Fruit fly (Drosophila melanogaster): ENCODE results near the gene osa.
A peak's percentile ranks its signal among the peaks of the same experiment; 100 is the strongest.

osa gene

DNA sequence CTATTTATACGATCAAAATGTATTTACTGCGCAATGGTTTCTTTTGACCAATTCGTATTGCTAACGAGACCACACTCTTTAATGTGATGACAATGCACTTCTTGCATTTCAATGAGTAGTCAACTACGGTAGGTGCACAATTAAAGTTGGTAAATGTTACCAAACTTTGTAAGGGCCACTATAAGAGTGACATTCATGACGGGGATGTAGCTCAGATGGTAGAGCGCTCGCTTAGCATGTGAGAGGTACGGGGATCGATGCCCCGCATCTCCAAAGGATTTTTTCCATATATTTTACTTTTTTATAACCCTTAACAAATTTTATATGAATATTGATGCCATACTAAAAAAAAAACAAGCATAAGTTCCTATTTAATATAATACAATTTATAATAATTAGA is 50.2 kb downstream of the osa start (continued):
- TF ChIP-seq toy (GFP tag; IDR thresholded peaks at IDR 0.05) = no peak
- TF ChIP-seq CG7987 (GFP tag; optimal IDR thresholded peaks at IDR 0.05) = no peak
- no peak for TF ChIP-seq wor (GFP tag; IDR thresholded peaks at IDR 0.05)
- TF ChIP-seq zen2 (GFP tag; IDR thresholded peaks at IDR 0.05; ENCODE audit: partially characterized antibody) = 0 out of 3 replicates have a peak, but pooled peaks have one; percentile 8
- TF ChIP-seq p53 (GFP tag; optimal IDR thresholded peaks at IDR 0.05) = no peak
- no peak for TF ChIP-seq CG34376 (GFP tag; optimal IDR thresholded peaks at IDR 0.05)
- TF ChIP-seq disco-r (GFP tag; optimal IDR thresholded peaks at IDR 0.05) = no peak
- peak; percentile 19 for TF ChIP-seq Med (GFP tag)
- TF ChIP-seq Drgx (GFP tag; IDR thresholded peaks at IDR 0.05) = no peak
- TF ChIP-seq Asciz (GFP tag; optimal IDR thresholded peaks at IDR 0.05) = no peak
- no peak for TF ChIP-seq tna (GFP tag; IDR thresholded peaks at IDR 0.05; ENCODE audit: partially characterized antibody)
- TF ChIP-seq ewg (GFP tag; optimal IDR thresholded peaks at IDR 0.05) = no peak
- TF ChIP-seq CG7963 (GFP tag; IDR thresholded peaks at IDR 0.05; ENCODE audit: partially characterized antibody) = 0 out of 3 replicates have a peak, but pooled peaks have one; percentile 40
- TF ChIP-seq knrl (GFP tag; IDR thresholded peaks at IDR 0.05; ENCODE audit: partially characterized antibody) = peak; percentile 17; the same call in 1 of the 3 replicates
- TF ChIP-seq bab2 (GFP tag; optimal IDR thresholded peaks at IDR 0.05) = no peak
- no peak for TF ChIP-seq hbn (GFP tag; IDR thresholded peaks at IDR 0.05; ENCODE audit: partially characterized antibody)
- peak; percentile 49; the same call in 2 of the 3 replicates for TF ChIP-seq sr (GFP tag; IDR thresholded peaks at IDR 0.05)
- TF ChIP-seq CG31365 (tag; optimal IDR thresholded peaks at IDR 0.05) = no peak
- TF ChIP-seq Blimp-1 (GFP tag; optimal IDR thresholded peaks at IDR 0.05) = no peak
- peak; percentile 76 for TF ChIP-seq CG6791 (GFP tag; IDR thresholded peaks at IDR 0.05; ENCODE audit: partially characterized antibody)
- TF ChIP-seq CG9932 (GFP tag; IDR thresholded peaks at IDR 0.05) = no peak
- TF ChIP-seq Fer1 (GFP tag; optimal IDR thresholded peaks at IDR 0.05) = no peak
- no peak for TF ChIP-seq CG7357 (GFP tag; IDR thresholded peaks at IDR 0.05)
- TF ChIP-seq Hr78 (GFP tag; optimal IDR thresholded peaks at IDR 0.05) = no peak
- TF ChIP-seq tin (GFP tag; optimal IDR thresholded peaks at IDR 0.05) = no peak
- TF ChIP-seq CG18476 (GFP tag; optimal IDR thresholded peaks at IDR 0.05) = no peak
- TF ChIP-seq Hand (GFP tag; optimal IDR thresholded peaks at IDR 0.05) = no peak
- TF ChIP-seq sens-2 (GFP tag; IDR thresholded peaks at IDR 0.05) = no peak
- TF ChIP-seq Vsx1 (GFP tag; optimal IDR thresholded peaks at IDR 0.05) = no peak
- no peak for TF ChIP-seq Nf-YB (GFP tag; optimal IDR thresholded peaks at IDR 0.05)
- 0 out of 3 replicates have a peak, but pooled peaks have one; percentile 40 for TF ChIP-seq CG14860 (GFP tag; IDR thresholded peaks at IDR 0.05; ENCODE audit: partially characterized antibody)
- no peak for TF ChIP-seq CG12391 (tag; optimal IDR thresholded peaks at IDR 0.05)
- no peak for TF ChIP-seq CG14965 (GFP tag; optimal IDR thresholded peaks at IDR 0.05; ENCODE audit: borderline replicate concordance)
- TF ChIP-seq CG16813 (GFP tag; IDR thresholded peaks at IDR 0.05; ENCODE audit: partially characterized antibody) = 0 out of 3 replicates have a peak, but pooled peaks have one; percentile 44
- TF ChIP-seq CG42726 (GFP tag; IDR thresholded peaks at IDR 0.05; ENCODE audit: partially characterized antibody) = peak; percentile 63; the same call in 1 of the 2 replicates
- TF ChIP-seq cato (GFP tag; optimal IDR thresholded peaks at IDR 0.05; ENCODE audit: borderline replicate concordance) = no peak
- TF ChIP-seq az2 (GFP tag; optimal IDR thresholded peaks at IDR 0.05) = no peak
- no peak for TF ChIP-seq ato (GFP tag; IDR thresholded peaks at IDR 0.05; ENCODE audit: partially characterized antibody)
- no peak for TF ChIP-seq sens (GFP tag)
- TF ChIP-seq hkb (optimal IDR thresholded peaks at IDR 0.05) = no peak
- no peak for TF ChIP-seq hkb (GFP tag; IDR thresholded peaks at IDR 0.05)
- TF ChIP-seq Ets97D (GFP tag; optimal IDR thresholded peaks at IDR 0.05) = no peak
- TF ChIP-seq NfI (GFP tag; optimal IDR thresholded peaks at IDR 0.05) = no peak
- TF ChIP-seq exex (tag; optimal IDR thresholded peaks at IDR 0.05) = peak; percentile 26
- TF ChIP-seq CG12071 (GFP tag; optimal IDR thresholded peaks at IDR 0.05) = no peak
- no peak for TF ChIP-seq sc (optimal IDR thresholded peaks at IDR 0.05)
- no peak for TF ChIP-seq sc (GFP tag; optimal IDR thresholded peaks at IDR 0.05)
- peak; percentile 48; the same call in 1 of the 2 replicates for TF ChIP-seq amos (GFP tag; IDR thresholded peaks at IDR 0.05; ENCODE audit: partially characterized antibody)
- TF ChIP-seq schlank (tag; optimal IDR thresholded peaks at IDR 0.05) = no peak
